Worm (Caenorhabditis elegans): ENCODE results near the gene cyn-11.

The cyn-11 gene

DNA sequence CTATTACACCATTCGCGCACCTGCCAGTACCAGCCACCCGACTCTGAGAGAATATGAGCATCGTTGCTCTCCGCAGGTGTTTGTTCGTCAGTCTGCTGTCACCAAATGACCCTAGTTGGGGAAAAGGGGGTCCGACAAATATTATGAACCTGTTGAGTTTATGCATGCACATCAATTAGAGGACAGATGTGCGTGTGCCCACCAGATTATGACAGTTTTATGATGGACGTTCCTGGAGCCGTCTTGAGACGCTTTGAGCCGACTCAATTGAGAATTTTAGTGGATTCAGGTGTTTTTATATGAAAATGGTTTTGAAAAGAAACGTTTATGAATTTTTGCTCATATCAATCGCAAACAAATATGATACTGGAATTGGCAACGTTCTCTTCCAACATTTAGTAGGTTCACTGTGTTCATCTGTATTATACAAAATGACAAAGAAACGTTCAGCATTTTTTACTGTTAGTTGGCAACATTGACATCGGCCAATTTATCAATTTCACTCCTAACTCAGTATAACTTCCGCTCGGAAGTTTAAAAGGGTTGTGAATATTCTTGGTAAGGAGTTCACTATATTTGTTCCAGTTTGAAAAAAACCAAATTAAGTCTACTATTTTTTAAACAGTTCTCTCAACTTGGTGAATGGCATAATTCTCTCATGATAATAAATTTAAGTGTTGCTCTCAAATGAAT, 31.3 kb upstream of the cyn-11 start:
- TF ChIP-seq nhr-2 (tag; optimal IDR thresholded peaks at IDR 0.05) (peak; percentile 86), ceh-43 (GFP tag; optimal IDR thresholded peaks at IDR 0.05) (no peak), unc-120 (tag; optimal IDR thresholded peaks at IDR 0.05; ENCODE audit: poor library complexity, severe bottlenecking) (peak; percentile 1), ceh-39 (tag; optimal IDR thresholded peaks at IDR 0.05) (no peak), ceh-83 (GFP tag; optimal IDR thresholded peaks at IDR 0.05) (no peak), M03D4.4 (tag; optimal IDR thresholded peaks at IDR 0.05) (no peak), nhr-28 (tag; optimal IDR thresholded peaks at IDR 0.05) (no peak), ces-1 (GFP tag; optimal IDR thresholded peaks at IDR 0.05) (no peak), lin-13 (tag; optimal IDR thresholded peaks at IDR 0.05) (no peak), unc-62 (GFP tag; optimal IDR thresholded peaks at IDR 0.05) (peak; percentile 78), elt-3 (tag; optimal IDR thresholded peaks at IDR 0.05) (no peak), hlh-1 (tag; optimal IDR thresholded peaks at IDR 0.05) (peak; percentile 41), sem-2 (GFP tag; optimal IDR thresholded peaks at IDR 0.05) (no peak), pha-4 (tag; optimal IDR thresholded peaks at IDR 0.05) (no peak), cnd-1 (tag; optimal IDR thresholded peaks at IDR 0.05) (peak; percentile 59), nhr-76 (tag; optimal IDR thresholded peaks at IDR 0.05) (no peak), lin-32 (GFP tag; optimal IDR thresholded peaks at IDR 0.05) (no peak), ztf-11 (tag; optimal IDR thresholded peaks at IDR 0.05) (no peak)

DNA sequence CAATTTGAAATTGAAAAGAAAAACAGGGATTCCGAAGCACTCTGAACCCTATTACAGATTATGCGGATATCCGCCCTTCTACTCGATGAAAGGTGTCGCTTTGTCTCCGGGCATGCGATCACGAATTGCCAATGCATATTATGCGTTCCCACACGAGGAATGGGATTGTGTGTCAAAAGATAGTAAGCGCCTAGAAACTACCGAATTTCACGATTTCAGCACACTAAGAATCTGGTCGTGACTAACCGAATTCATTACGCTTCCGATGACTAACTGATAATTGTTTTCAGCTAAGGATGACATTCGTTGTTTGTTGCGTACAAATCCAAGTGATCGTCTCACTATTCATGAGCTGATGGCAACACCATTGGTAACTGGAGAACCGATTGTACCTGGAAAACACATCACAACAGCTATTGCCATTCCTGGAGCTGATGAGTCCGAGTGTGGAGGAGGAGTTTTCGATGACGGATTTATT, 30.3 kb upstream of the cyn-11 start:
- TF ChIP-seq nhr-76 (tag; optimal IDR thresholded peaks at IDR 0.05) (no peak), lin-32 (GFP tag; optimal IDR thresholded peaks at IDR 0.05) (no peak), ham-2 (GFP tag; optimal IDR thresholded peaks at IDR 0.05) (no peak), ces-1 (GFP tag; optimal IDR thresholded peaks at IDR 0.05) (no peak), nhr-12 (tag; optimal IDR thresholded peaks at IDR 0.05) (no peak), lin-13 (tag; optimal IDR thresholded peaks at IDR 0.05) (no peak), unc-39 (tag; optimal IDR thresholded peaks at IDR 0.05) (no peak), flh-1 (GFP tag; optimal IDR thresholded peaks at IDR 0.05) (no peak), hlh-1 (tag; optimal IDR thresholded peaks at IDR 0.05) (no peak), mls-2 (tag; optimal IDR thresholded peaks at IDR 0.05) (no peak), elt-3 (tag; optimal IDR thresholded peaks at IDR 0.05) (no peak), unc-120 (tag; optimal IDR thresholded peaks at IDR 0.05; ENCODE audit: poor library complexity, severe bottlenecking) (no peak), nhr-237 (tag; optimal IDR thresholded peaks at IDR 0.05) (no peak), drap-1 (GFP tag; optimal IDR thresholded peaks at IDR 0.05) (no peak), ceh-83 (GFP tag; optimal IDR thresholded peaks at IDR 0.05) (no peak), snpc-4 (tag; optimal IDR thresholded peaks at IDR 0.05) (no peak), cnd-1 (tag; optimal IDR thresholded peaks at IDR 0.05) (no peak), sem-2 (GFP tag; optimal IDR thresholded peaks at IDR 0.05) (no peak), tbx-8 (GFP tag; optimal IDR thresholded peaks at IDR 0.05) (no peak), mep-1 (tag; optimal IDR thresholded peaks at IDR 0.05) (no peak)

DNA sequence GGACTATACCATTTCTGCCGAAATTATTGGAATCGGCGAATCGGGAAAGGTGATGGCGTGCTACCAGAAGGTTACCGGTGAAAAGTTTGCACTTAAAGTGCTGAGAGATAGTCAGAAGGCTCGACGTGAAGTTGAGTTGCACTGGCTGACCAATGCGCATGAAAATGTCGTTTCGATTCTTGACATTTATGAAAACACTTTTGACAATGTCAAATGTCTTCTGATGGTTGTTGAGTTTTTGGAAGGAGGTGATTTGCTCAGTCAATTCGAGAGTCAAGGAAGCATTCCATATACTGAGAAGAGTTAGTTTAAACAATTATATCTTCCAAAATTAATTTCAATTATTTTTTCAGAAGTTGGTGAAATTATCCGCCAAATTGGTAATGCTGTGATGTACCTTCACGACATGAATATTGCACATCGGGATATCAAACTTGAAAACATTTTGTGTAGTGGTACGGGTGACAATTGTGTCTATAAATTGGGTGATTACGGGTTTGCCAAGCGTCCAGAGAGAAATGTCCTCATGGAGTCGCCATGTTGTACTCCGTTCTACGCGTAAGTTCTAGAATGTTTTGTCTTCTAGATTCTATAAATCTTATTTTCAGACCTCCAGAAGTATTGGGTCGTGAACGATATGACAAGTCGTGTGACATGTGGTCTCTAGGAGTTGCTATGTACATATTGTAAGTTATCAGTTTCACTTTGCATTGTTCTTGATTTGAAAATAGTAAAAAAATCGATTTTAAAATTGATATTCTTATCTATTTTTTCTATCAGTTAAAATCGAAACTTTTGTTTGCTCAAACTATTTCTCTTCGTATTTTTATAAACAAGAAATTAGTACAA, 29.6 kb upstream of the cyn-11 start:
- TF ChIP-seq bed-3 (GFP tag; optimal IDR thresholded peaks at IDR 0.05) (no peak), lin-32 (GFP tag; optimal IDR thresholded peaks at IDR 0.05) (no peak)

DNA sequence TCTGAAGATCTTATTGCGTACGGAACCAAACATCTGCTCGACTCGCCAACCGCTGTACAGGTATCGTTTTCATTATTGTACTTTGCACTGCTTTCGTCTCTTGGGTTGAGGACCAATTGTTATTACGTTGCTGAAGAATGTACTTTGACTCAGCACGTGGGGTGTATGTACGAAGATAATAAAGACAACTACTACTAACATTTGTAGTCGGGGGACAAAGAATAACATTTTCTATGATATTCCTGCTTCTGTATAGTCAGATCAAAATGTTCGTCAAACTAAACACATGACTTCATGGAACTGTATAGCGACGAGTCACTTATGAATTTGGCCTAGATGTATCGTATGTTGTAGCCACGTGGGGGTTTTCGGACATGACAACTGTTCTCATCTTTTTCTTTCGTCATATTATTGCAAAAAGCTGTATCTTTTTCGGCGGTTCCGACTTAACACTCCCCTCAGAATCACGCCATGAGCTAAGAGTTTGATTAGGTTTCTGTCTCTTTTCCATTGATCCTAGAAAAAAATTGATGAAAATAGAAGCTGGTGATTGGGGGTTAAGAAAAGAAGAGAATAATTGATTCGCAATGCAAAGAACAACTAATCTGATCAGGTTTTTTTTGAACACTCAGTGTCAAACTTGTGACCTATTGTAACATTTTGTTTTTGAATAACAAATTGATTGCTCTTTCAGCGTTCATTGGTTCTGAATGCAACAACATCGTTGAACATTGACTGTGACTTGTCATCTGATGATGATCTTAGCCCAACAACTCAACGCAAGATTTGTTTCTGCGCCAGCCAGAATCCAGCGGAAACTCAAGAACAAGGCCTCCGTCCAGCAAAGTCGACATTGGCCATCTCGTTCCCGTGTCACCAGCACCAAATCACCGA, 28.7 kb upstream of the cyn-11 start:
- no peak for TF ChIP-seq flh-1 (GFP tag; optimal IDR thresholded peaks at IDR 0.05)
- no peak for TF ChIP-seq snpc-4 (tag; optimal IDR thresholded peaks at IDR 0.05)
- no peak for TF ChIP-seq M03D4.4 (tag; optimal IDR thresholded peaks at IDR 0.05)
- TF ChIP-seq bed-3 (GFP tag; optimal IDR thresholded peaks at IDR 0.05) = no peak
